Fruit fly (Drosophila melanogaster): ENCODE results near the gene RpL4.
A peak's percentile ranks its signal among the peaks of the same experiment; 100 is the strongest.

The RpL4 gene

DNA sequence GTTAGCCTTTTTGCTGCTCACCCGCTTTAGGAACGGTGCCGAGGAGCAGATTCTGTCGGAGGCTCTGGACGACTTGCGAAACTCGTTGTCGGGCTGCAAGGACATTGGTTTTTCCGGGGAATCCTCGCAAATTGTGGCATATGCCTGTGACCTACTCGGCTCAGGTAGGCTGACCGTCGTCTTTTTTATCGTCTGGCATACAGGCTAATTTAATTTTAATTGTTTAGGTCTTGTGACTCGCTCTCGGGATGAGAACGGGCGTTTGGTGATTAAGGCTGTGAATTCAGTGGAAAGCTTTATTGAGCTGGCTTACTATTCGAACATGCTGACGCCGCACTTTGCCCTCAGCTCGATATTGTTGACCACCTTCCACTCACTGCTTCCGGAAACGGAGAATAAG is 8.8 kb downstream of the RpL4 start:
- TF ChIP-seq Sox14 (GFP tag; optimal IDR thresholded peaks at IDR 0.05): no peak
- no peak for TF ChIP-seq CG16779 (tag; optimal IDR thresholded peaks at IDR 0.05)
- no peak for TF ChIP-seq CG6163 (GFP tag; IDR thresholded peaks at IDR 0.05)
- TF ChIP-seq Hr4 (GFP tag; optimal IDR thresholded peaks at IDR 0.05): no peak
- TF ChIP-seq CG8319 (GFP tag; optimal IDR thresholded peaks at IDR 0.05): no peak
- no peak for TF ChIP-seq Ets21C (GFP tag; optimal IDR thresholded peaks at IDR 0.05)
- no peak for TF ChIP-seq Lpt (GFP tag; optimal IDR thresholded peaks at IDR 0.05)
- no peak for TF ChIP-seq Eip78C (GFP tag)
- TF ChIP-seq dsx (GFP tag; optimal IDR thresholded peaks at IDR 0.05; ENCODE audit: poor library complexity, severe bottlenecking): no peak
- TF ChIP-seq eg (GFP tag; IDR thresholded peaks at IDR 0.05): no peak
- TF ChIP-seq svp (GFP tag): no peak
- TF ChIP-seq CG8632 (GFP tag; optimal IDR thresholded peaks at IDR 0.05): no peak
- TF ChIP-seq CG11902 (GFP tag; optimal IDR thresholded peaks at IDR 0.05): no peak
- TF ChIP-seq salr (GFP tag; optimal IDR thresholded peaks at IDR 0.05): no peak
- no peak for TF ChIP-seq fd59A (GFP tag; optimal IDR thresholded peaks at IDR 0.05)
- no peak for TF ChIP-seq lz (GFP tag; optimal IDR thresholded peaks at IDR 0.05)
- TF ChIP-seq Blimp-1 (GFP tag; optimal IDR thresholded peaks at IDR 0.05): no peak
- no peak for TF ChIP-seq CG3032 (tag; optimal IDR thresholded peaks at IDR 0.05)
- TF ChIP-seq topi (GFP tag; optimal IDR thresholded peaks at IDR 0.05): no peak

DNA sequence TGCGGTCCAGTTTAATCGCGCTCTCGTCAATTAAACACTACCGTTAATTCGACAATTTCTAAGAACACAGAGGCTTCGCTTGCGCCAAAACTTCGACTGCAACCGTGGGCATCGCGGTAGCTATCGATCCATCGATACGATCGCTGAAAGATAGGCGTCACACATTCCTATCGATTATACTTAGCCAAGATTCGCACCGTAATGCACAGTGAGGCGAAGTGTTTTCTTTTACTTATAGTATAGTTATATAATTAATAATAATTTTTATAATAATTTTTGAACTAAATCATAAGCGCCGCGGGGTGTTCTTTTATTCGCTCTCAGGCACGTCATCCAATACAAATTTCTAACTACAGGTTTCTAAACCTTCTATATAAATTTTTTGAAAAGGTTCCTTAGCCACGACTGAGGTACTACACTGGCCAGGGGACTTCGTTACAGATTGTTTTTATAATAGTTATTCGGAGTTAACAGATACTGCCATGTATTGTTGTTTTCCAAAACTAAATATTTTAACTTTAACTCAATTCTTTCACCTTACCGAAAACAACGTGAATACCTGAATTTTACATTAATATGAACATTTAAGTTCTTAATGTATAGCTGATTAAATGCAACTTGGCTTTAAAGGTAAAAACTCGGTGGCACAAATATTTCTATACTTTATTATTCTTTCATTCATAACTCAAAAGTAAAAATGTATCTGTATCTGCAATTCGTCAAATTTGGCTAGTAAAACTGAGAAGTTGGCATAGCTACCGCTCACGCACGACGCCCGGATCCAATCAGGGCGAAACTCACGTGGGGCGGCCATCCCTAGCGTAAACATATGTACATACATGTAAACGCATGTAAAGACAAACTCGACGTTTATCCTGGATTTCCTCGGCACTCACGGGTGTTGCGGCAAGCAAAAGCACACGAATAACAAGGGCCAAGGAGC is 15.4 kb downstream of the RpL4 start, which contains the start of the genes NSD and BOD1:
Gene NSD (minus strand): TSS at position 102 of the 943 bp plus-strand sequence.
Gene BOD1 (plus strand): TSS at position 494 of the 943 bp plus-strand sequence.
- TF ChIP-seq topi (GFP tag; optimal IDR thresholded peaks at IDR 0.05) (peak; percentile 37), Hr4 (GFP tag; optimal IDR thresholded peaks at IDR 0.05) (no peak), fkh (GFP tag; optimal IDR thresholded peaks at IDR 0.05) (no peak), net (GFP tag; optimal IDR thresholded peaks at IDR 0.05) (no peak), CG34406 (GFP tag; optimal IDR thresholded peaks at IDR 0.05) (peak; percentile 41), CG4318 (GFP tag; optimal IDR thresholded peaks at IDR 0.05) (no peak), vri (GFP tag; optimal IDR thresholded peaks at IDR 0.05) (no peak), Sox15 (GFP tag; optimal IDR thresholded peaks at IDR 0.05) (peak; percentile 29), achi (GFP tag; optimal IDR thresholded peaks at IDR 0.05) (no peak), Eip75B (GFP tag; optimal IDR thresholded peaks at IDR 0.05) (no peak), CG8119 (GFP tag; IDR thresholded peaks at IDR 0.05) (no peak), CG1621 (tag; optimal IDR thresholded peaks at IDR 0.05) (no peak), CG11902 (GFP tag; optimal IDR thresholded peaks at IDR 0.05) (peak; percentile 17), pdm3 (GFP tag; optimal IDR thresholded peaks at IDR 0.05) (no peak), Sox14 (GFP tag; optimal IDR thresholded peaks at IDR 0.05) (no peak), Blimp-1 (GFP tag; optimal IDR thresholded peaks at IDR 0.05) (no peak), CG31627 (GFP tag; optimal IDR thresholded peaks at IDR 0.05) (peak; percentile 22), CG32006 (GFP tag; optimal IDR thresholded peaks at IDR 0.05) (peak; percentile 61), Eip93F (GFP tag; optimal IDR thresholded peaks at IDR 0.05) (peak; percentile 6), CG9139 (GFP tag; optimal IDR thresholded peaks at IDR 0.05) (no peak), Hr38 (GFP tag; optimal IDR thresholded peaks at IDR 0.05) (no peak), CG3032 (tag; optimal IDR thresholded peaks at IDR 0.05) (peak; percentile 49), cyc (GFP tag; optimal IDR thresholded peaks at IDR 0.05) (no peak), CG7368 (GFP tag; optimal IDR thresholded peaks at IDR 0.05) (no peak), CG15336 (GFP tag; IDR thresholded peaks at IDR 0.05) (no peak), spab (GFP tag; optimal IDR thresholded peaks at IDR 0.05) (no peak), Met (GFP tag; optimal IDR thresholded peaks at IDR 0.05) (no peak), Lpt (GFP tag; optimal IDR thresholded peaks at IDR 0.05) (no peak), Smox (GFP tag; optimal IDR thresholded peaks at IDR 0.05) (no peak), lz (GFP tag; optimal IDR thresholded peaks at IDR 0.05) (peak; percentile 49), Hr39 (GFP tag; optimal IDR thresholded peaks at IDR 0.05) (peak; percentile 3), CG6163 (GFP tag; IDR thresholded peaks at IDR 0.05) (peak; percentile 76), Eip78C (GFP tag) (no peak), Gug (GFP tag; IDR thresholded peaks at IDR 0.05) (peak; percentile 28; the same call in 1 of the 2 replicates), salr (GFP tag; optimal IDR thresholded peaks at IDR 0.05) (no peak), CG10669 (GFP tag; optimal IDR thresholded peaks at IDR 0.05) (no peak), CG8632 (GFP tag; optimal IDR thresholded peaks at IDR 0.05) (no peak), CG6276 (GFP tag; optimal IDR thresholded peaks at IDR 0.05) (no peak), CG6854 (GFP tag; optimal IDR thresholded peaks at IDR 0.05) (no peak), CG3919 (GFP tag; optimal IDR thresholded peaks at IDR 0.05) (no peak), Ets21C (GFP tag; optimal IDR thresholded peaks at IDR 0.05) (no peak)

Data from whole organism, prepupa.